Comparison of ENCODE assay signal across 3 fruit fly cellular contexts in the genomic region with DNA sequence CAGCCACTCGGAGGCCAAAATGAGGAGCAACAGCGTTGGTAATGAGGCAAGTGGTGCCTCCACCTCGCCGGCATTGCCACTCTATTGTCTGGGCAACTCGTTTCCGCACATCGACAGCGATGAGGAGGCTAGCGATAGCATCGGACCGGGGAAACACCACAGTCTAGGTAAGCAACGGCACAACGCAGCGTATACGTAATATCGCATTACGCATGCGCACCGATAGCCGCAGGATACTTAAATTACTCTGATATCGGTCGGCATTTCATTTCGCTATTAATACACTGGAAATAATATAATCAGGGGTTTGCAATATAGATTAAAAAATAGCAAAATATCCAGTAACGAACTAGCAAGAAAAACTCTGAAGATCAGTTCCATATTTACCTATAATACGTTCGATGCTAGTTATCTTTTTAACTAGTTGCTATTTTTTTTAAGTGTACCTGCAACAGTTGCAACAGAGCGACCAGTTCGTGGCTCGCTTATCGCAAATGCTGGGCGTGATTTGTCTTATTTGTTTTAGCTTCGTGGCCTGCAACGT.
TF ChIP-seq lines count a peak whose summit lies in the region.

No protein-coding gene starts in this region.

- TF ChIP-seq CTCF in whole organism, embryonic (GFP tag; optimal IDR thresholded peaks at IDR 0.05; lab: Kevin White, UChicago), result no peak

TF ChIP-seq in whole organism, embryonic, 481 proteins besides CTCF, POLR2A, EP300 and RAD21 (continues in another document):
- TF ChIP-seq CG1792 (GFP tag; optimal IDR thresholded peaks at IDR 0.05; lab: Kevin White, UChicago) (no peak), CG4707 (GFP tag; optimal IDR thresholded peaks at IDR 0.05; lab: Kevin White, UChicago) (no peak), CG2875 (GFP tag; optimal IDR thresholded peaks at IDR 0.05; lab: Kevin White, UChicago) (no peak), CG13123 (GFP tag; optimal IDR thresholded peaks at IDR 0.05; lab: Kevin White, UChicago) (no peak), Dip3 (GFP tag; optimal IDR thresholded peaks at IDR 0.05; lab: Kevin White, UChicago) (no peak), CG3995 (GFP tag; optimal IDR thresholded peaks at IDR 0.05; lab: Kevin White, UChicago) (no peak), cwo (GFP tag; optimal IDR thresholded peaks at IDR 0.05; lab: Kevin White, UChicago) (no peak), CG3838 (GFP tag; optimal IDR thresholded peaks at IDR 0.05; lab: Kevin White, UChicago) (no peak), trem (tag; optimal IDR thresholded peaks at IDR 0.05; lab: Kevin White, UChicago) (no peak), dmrt99B (tag; optimal IDR thresholded peaks at IDR 0.05; lab: Kevin White, UChicago) (peak; percentile 38), sens (GFP tag; lab: Kevin White, UChicago) (peak; percentile 64), CG30020 (tag; optimal IDR thresholded peaks at IDR 0.05; lab: Kevin White, UChicago) (no peak), CG6791 (GFP tag; IDR thresholded peaks at IDR 0.05; lab: Robert Waterston, UW; ENCODE audit: partially characterized antibody) (no peak), Dp (GFP tag; optimal IDR thresholded peaks at IDR 0.05; lab: Kevin White, UChicago) (no peak), tin (GFP tag; optimal IDR thresholded peaks at IDR 0.05; lab: Kevin White, UChicago) (no peak), gro (GFP tag; optimal IDR thresholded peaks at IDR 0.05; lab: Kevin White, UChicago) (no peak), CG42726 (GFP tag; IDR thresholded peaks at IDR 0.05; lab: Robert Waterston, UW; ENCODE audit: partially characterized antibody) (no peak), MTF-1 (GFP tag; optimal IDR thresholded peaks at IDR 0.05; lab: Kevin White, UChicago; ENCODE audit: borderline replicate concordance) (no peak), vfl (GFP tag; optimal IDR thresholded peaks at IDR 0.05; lab: Kevin White, UChicago) (no peak), sisA (GFP tag; IDR thresholded peaks at IDR 0.05; lab: Robert Waterston, UW) (peak; percentile 32; the same call in 1 of the 2 replicates), otp (GFP tag; IDR thresholded peaks at IDR 0.05; lab: Robert Waterston, UW) (no peak), D19B (GFP tag; optimal IDR thresholded peaks at IDR 0.05; lab: Kevin White, UChicago) (no peak), CG18599 (GFP tag; optimal IDR thresholded peaks at IDR 0.05; lab: Kevin White, UChicago) (no peak), E2f1 (GFP tag; IDR thresholded peaks at IDR 0.05; lab: Robert Waterston, UW) (no peak), sima (GFP tag; optimal IDR thresholded peaks at IDR 0.05; lab: Kevin White, UChicago) (no peak), CG7745 (tag; optimal IDR thresholded peaks at IDR 0.05; lab: Kevin White, UChicago) (no peak), Hey (tag; optimal IDR thresholded peaks at IDR 0.05; lab: Kevin White, UChicago) (no peak), Ets97D (GFP tag; optimal IDR thresholded peaks at IDR 0.05; lab: Kevin White, UChicago) (no peak), Lpt (GFP tag; optimal IDR thresholded peaks at IDR 0.05; lab: Kevin White, UChicago) (no peak)

TF ChIP-seq in whole organism, prepupa, 60 proteins besides CTCF, POLR2A, EP300 and RAD21:
- TF ChIP-seq eg (GFP tag; IDR thresholded peaks at IDR 0.05; lab: Robert Waterston, UW) (peak; percentile 83), CG6276 (GFP tag; optimal IDR thresholded peaks at IDR 0.05; lab: Kevin White, UChicago) (peak; percentile 68), Lpt (GFP tag; optimal IDR thresholded peaks at IDR 0.05; lab: Kevin White, UChicago) (peak; percentile 51), Sox15 (GFP tag; optimal IDR thresholded peaks at IDR 0.05; lab: Kevin White, UChicago) (no peak), CG11762 (GFP tag; optimal IDR thresholded peaks at IDR 0.05; lab: Kevin White, UChicago; ENCODE audit: insufficient read depth) (no peak), CG11294 (GFP tag; IDR thresholded peaks at IDR 0.05; lab: Robert Waterston, UW) (peak; percentile 56; the same call in 1 of the 2 replicates), acj6 (GFP tag; optimal IDR thresholded peaks at IDR 0.05; lab: Kevin White, UChicago) (no peak), Hr39 (GFP tag; optimal IDR thresholded peaks at IDR 0.05; lab: Kevin White, UChicago) (no peak), Gug (GFP tag; IDR thresholded peaks at IDR 0.05; lab: Robert Waterston, UW) (peak; percentile 72), CG3919 (GFP tag; optimal IDR thresholded peaks at IDR 0.05; lab: Kevin White, UChicago) (peak; percentile 30), topi (GFP tag; optimal IDR thresholded peaks at IDR 0.05; lab: Kevin White, UChicago) (no peak), CG15336 (GFP tag; IDR thresholded peaks at IDR 0.05; lab: Robert Waterston, UW) (no peak), OdsH (GFP tag; optimal IDR thresholded peaks at IDR 0.05; lab: Kevin White, UChicago) (no peak), Eip75B (GFP tag; optimal IDR thresholded peaks at IDR 0.05; lab: Kevin White, UChicago) (peak; percentile 22), CG1621 (tag; optimal IDR thresholded peaks at IDR 0.05; lab: Kevin White, UChicago) (no peak), CG6163 (GFP tag; IDR thresholded peaks at IDR 0.05; lab: Robert Waterston, UW) (peak; percentile 75), Eip93F (GFP tag; optimal IDR thresholded peaks at IDR 0.05; lab: Kevin White, UChicago) (no peak), Eip78C (GFP tag; lab: Kevin White, UChicago) (peak; percentile 80), CG6792 (GFP tag; optimal IDR thresholded peaks at IDR 0.05; lab: Kevin White, UChicago) (no peak)

TF ChIP-seq in whole organism, pupa, 21 proteins besides CTCF, POLR2A, EP300 and RAD21:
- TF ChIP-seq CG10348 (GFP tag; IDR thresholded peaks at IDR 0.05; lab: Robert Waterston, UW), result no peak
- peak; percentile 78 for TF ChIP-seq fd96Ca (GFP tag; IDR thresholded peaks at IDR 0.05; lab: Robert Waterston, UW)
- no peak; the same call in 1 of the 2 replicates for TF ChIP-seq rn (GFP tag; IDR thresholded peaks at IDR 0.05; lab: Robert Waterston, UW)
- peak; percentile 86 for TF ChIP-seq CG32121 (GFP tag; IDR thresholded peaks at IDR 0.05; lab: Robert Waterston, UW)
- TF ChIP-seq Pif1A (GFP tag; optimal IDR thresholded peaks at IDR 0.05; lab: Kevin White, UChicago), result peak; percentile 40
- TF ChIP-seq CG34367 (tag; optimal IDR thresholded peaks at IDR 0.05; lab: Kevin White, UChicago), result no peak
- no peak for TF ChIP-seq CG15710 (tag; optimal IDR thresholded peaks at IDR 0.05; lab: Kevin White, UChicago)
- TF ChIP-seq CG14655 (GFP tag; optimal IDR thresholded peaks at IDR 0.05; lab: Kevin White, UChicago), result peak; percentile 56
- TF ChIP-seq CG8159 (tag; optimal IDR thresholded peaks at IDR 0.05; lab: Kevin White, UChicago), result peak; percentile 0
- TF ChIP-seq Snoo (tag; optimal IDR thresholded peaks at IDR 0.05; lab: Kevin White, UChicago), result no peak
- no peak for TF ChIP-seq gl (tag; optimal IDR thresholded peaks at IDR 0.05; lab: Kevin White, UChicago)
- TF ChIP-seq CG13204 (GFP tag; optimal IDR thresholded peaks at IDR 0.05; lab: Kevin White, UChicago), result no peak
- peak; percentile 60 for TF ChIP-seq CG8301 (tag; optimal IDR thresholded peaks at IDR 0.05; lab: Kevin White, UChicago)
- TF ChIP-seq CG9948 (tag; optimal IDR thresholded peaks at IDR 0.05; lab: Kevin White, UChicago), result no peak
- TF ChIP-seq Ets98B (GFP tag; IDR thresholded peaks at IDR 0.05; lab: Robert Waterston, UW), result peak; percentile 53
- TF ChIP-seq Pif1B (GFP tag; optimal IDR thresholded peaks at IDR 0.05; lab: Kevin White, UChicago), result no peak
- TF ChIP-seq CG12605 (GFP tag; IDR thresholded peaks at IDR 0.05; lab: Robert Waterston, UW), result peak; percentile 73
- TF ChIP-seq CG4496 (GFP tag; IDR thresholded peaks at IDR 0.05; lab: Robert Waterston, UW), result peak; percentile 80
- TF ChIP-seq CG17806 (tag; optimal IDR thresholded peaks at IDR 0.05; lab: Kevin White, UChicago), result peak; percentile 16
- TF ChIP-seq EcR (GFP tag; optimal IDR thresholded peaks at IDR 0.05; lab: Kevin White, UChicago), result no peak
- TF ChIP-seq D1 (tag; optimal IDR thresholded peaks at IDR 0.05; lab: Kevin White, UChicago), result no peak

Comparison
In these comparisons a context has a peak if more than half of its experiments do, and no peak if none do; other contexts are left out.
1. Of the 7 proteins assayed by ChIP-seq in both whole organism, embryonic and whole organism, prepupa: peak only in whole organism, embryonic: none; only in whole organism, prepupa: Gug and Lpt; in both: none; in neither: 5.